Worm (Caenorhabditis elegans) whole organism, mixed stage, embryonic: ENCODE results near the gene gba-1.
A peak's percentile ranks its signal among the peaks of the same experiment; 100 is the strongest.

Experiments
- M03D4.4 ChIP-seq: sonication (generic microtip); optimal IDR thresholded peaks from 2 replicates; lab custom pipeline; 2017; ENCODE audit warnings: mild to moderate bottlenecking, missing genetic modification characterization, missing compliant biosample characterization
- bed-3 ChIP-seq: fragments of 200-800 bp; sonication (Bioruptor generic); optimal IDR thresholded peaks from 3 replicates; lab custom pipeline; 2018; ENCODE audit warnings: mild to moderate bottlenecking, missing genetic modification characterization, moderate library complexity, missing compliant biosample characterization
- blmp-1 ChIP-seq: fragments of 150-350 bp; optimal IDR thresholded peaks from 2 replicates; lab custom pipeline; 2014; ENCODE audit warnings: missing biosample characterization, missing genetic modification characterization
- ceh-43 ChIP-seq: fragments of 200-800 bp; sonication (Bioruptor generic); optimal IDR thresholded peaks from 2 replicates; lab custom pipeline; 2018; ENCODE audit warnings: mild to moderate bottlenecking, missing genetic modification characterization, moderate library complexity, missing compliant biosample characterization
- ceh-83 ChIP-seq: fragments of 200-800 bp; sonication (Bioruptor generic); optimal IDR thresholded peaks from 2 replicates; lab custom pipeline; 2018; ENCODE audit warnings: mild to moderate bottlenecking, missing genetic modification characterization, missing compliant biosample characterization
- ces-1 ChIP-seq: fragments of 150-350 bp; optimal IDR thresholded peaks from 2 replicates; lab custom pipeline; 2014; ENCODE audit warnings: missing biosample characterization, missing genetic modification reagents, missing genetic modification characterization
- cnd-1 ChIP-seq: fragments of 200-800 bp; sonication (Bioruptor generic); optimal IDR thresholded peaks from 2 replicates; lab custom pipeline; 2018; ENCODE audit warnings: mild to moderate bottlenecking, missing genetic modification characterization, missing compliant biosample characterization
- drap-1 ChIP-seq: fragments of 200-800 bp; sonication (Bioruptor generic); optimal IDR thresholded peaks from 3 replicates; lab custom pipeline; 2018; ENCODE audit warnings: mild to moderate bottlenecking, missing genetic modification characterization, missing compliant biosample characterization
- elt-1 ChIP-seq: sonication (generic microtip); optimal IDR thresholded peaks from 2 replicates; lab custom pipeline; 2017; ENCODE audit warnings: missing genetic modification characterization, mild to moderate bottlenecking, missing compliant biosample characterization, antibody characterized with exemption, moderate library complexity, borderline replicate concordance; ENCODE audit not compliant: insufficient read depth
- elt-3 ChIP-seq: fragments of 150-350 bp; optimal IDR thresholded peaks from 2 replicates; lab custom pipeline; 2014; ENCODE audit warnings: missing biosample characterization, missing genetic modification characterization
- flh-1 ChIP-seq: fragments of 200-800 bp; sonication (Bioruptor generic); optimal IDR thresholded peaks from 2 replicates; lab custom pipeline; 2018; ENCODE audit warnings: mild to moderate bottlenecking, missing genetic modification characterization, moderate library complexity, missing compliant biosample characterization
- ham-2 ChIP-seq: fragments of 200-800 bp; sonication (Bioruptor generic); optimal IDR thresholded peaks from 2 replicates; lab custom pipeline; 2018; ENCODE audit warnings: mild to moderate bottlenecking, missing genetic modification characterization, missing compliant biosample characterization
- hlh-1 ChIP-seq: fragments of 150-350 bp; optimal IDR thresholded peaks from 2 replicates; lab custom pipeline; 2014; ENCODE audit warnings: missing biosample characterization, missing genetic modification reagents, missing genetic modification characterization
- lin-13 ChIP-seq: fragments of 150-350 bp; optimal IDR thresholded peaks from 2 replicates; lab custom pipeline; 2014; ENCODE audit warnings: missing biosample characterization, missing genetic modification characterization
- lin-32 ChIP-seq: fragments of 200-800 bp; sonication (Bioruptor generic); optimal IDR thresholded peaks from 2 replicates; lab custom pipeline; 2018; ENCODE audit warnings: mild to moderate bottlenecking, missing genetic modification characterization, missing compliant biosample characterization
- lsy-2 ChIP-seq: fragments of 150-350 bp; optimal IDR thresholded peaks from 2 replicates; lab custom pipeline; 2014; ENCODE audit warnings: missing biosample characterization, missing genetic modification characterization
- mep-1 ChIP-seq: fragments of 150-350 bp; optimal IDR thresholded peaks from 2 replicates; lab custom pipeline; 2017; ENCODE audit warnings: missing biosample characterization, missing genetic modification reagents, missing genetic modification characterization, inconsistent platforms
- nhr-12 ChIP-seq: fragments of 150-350 bp; optimal IDR thresholded peaks from 2 replicates; lab custom pipeline; 2014; ENCODE audit warnings: missing biosample characterization, missing genetic modification characterization
- nhr-2 ChIP-seq: fragments of 150-350 bp; optimal IDR thresholded peaks from 2 replicates; lab custom pipeline; 2014; ENCODE audit warnings: missing biosample characterization, missing genetic modification characterization
- nhr-237 ChIP-seq: fragments of 150-350 bp; optimal IDR thresholded peaks from 2 replicates; lab custom pipeline; 2014; ENCODE audit warnings: missing biosample characterization, missing genetic modification characterization
- nhr-28 ChIP-seq: fragments of 150-350 bp; optimal IDR thresholded peaks from 2 replicates; lab custom pipeline; 2014; ENCODE audit warnings: missing biosample characterization, missing genetic modification characterization
- nhr-76 ChIP-seq: sonication (generic microtip); optimal IDR thresholded peaks from 2 replicates; lab custom pipeline; 2017; ENCODE audit warnings: missing biosample characterization, missing genetic modification characterization
- sem-2 ChIP-seq: fragments of 200-800 bp; sonication (Bioruptor generic); optimal IDR thresholded peaks from 2 replicates; lab custom pipeline; 2018; ENCODE audit warnings: mild to moderate bottlenecking, missing genetic modification characterization, missing compliant biosample characterization
- sptf-1 ChIP-seq: sonication (generic microtip); optimal IDR thresholded peaks from 2 replicates; lab custom pipeline; 2017; ENCODE audit warnings: mild to moderate bottlenecking, missing genetic modification characterization, moderate library complexity, missing compliant biosample characterization
- tbx-8 ChIP-seq: fragments of 200-800 bp; sonication (Bioruptor generic); optimal IDR thresholded peaks from 2 replicates; lab custom pipeline; 2018; ENCODE audit warnings: mild to moderate bottlenecking, missing genetic modification characterization, moderate library complexity, missing compliant biosample characterization
- unc-120 ChIP-seq: sonication (generic microtip); optimal IDR thresholded peaks from 2 replicates; lab custom pipeline; 2017; ENCODE audit warnings: missing genetic modification characterization, missing compliant biosample characterization; ENCODE audit not compliant: poor library complexity, severe bottlenecking
- unc-39 ChIP-seq: fragments of 150-350 bp; optimal IDR thresholded peaks from 2 replicates; lab custom pipeline; 2014; ENCODE audit warnings: missing biosample characterization, missing genetic modification characterization
- unc-62 ChIP-seq: fragments of 150-350 bp; optimal IDR thresholded peaks from 2 replicates; lab custom pipeline; 2014; ENCODE audit warnings: missing biosample characterization, missing genetic modification reagents, missing genetic modification characterization
- ztf-11 ChIP-seq: fragments of 150-350 bp; optimal IDR thresholded peaks from 2 replicates; lab custom pipeline; 2014; ENCODE audit warnings: missing biosample characterization, missing genetic modification characterization

The gba-1 gene

DNA sequence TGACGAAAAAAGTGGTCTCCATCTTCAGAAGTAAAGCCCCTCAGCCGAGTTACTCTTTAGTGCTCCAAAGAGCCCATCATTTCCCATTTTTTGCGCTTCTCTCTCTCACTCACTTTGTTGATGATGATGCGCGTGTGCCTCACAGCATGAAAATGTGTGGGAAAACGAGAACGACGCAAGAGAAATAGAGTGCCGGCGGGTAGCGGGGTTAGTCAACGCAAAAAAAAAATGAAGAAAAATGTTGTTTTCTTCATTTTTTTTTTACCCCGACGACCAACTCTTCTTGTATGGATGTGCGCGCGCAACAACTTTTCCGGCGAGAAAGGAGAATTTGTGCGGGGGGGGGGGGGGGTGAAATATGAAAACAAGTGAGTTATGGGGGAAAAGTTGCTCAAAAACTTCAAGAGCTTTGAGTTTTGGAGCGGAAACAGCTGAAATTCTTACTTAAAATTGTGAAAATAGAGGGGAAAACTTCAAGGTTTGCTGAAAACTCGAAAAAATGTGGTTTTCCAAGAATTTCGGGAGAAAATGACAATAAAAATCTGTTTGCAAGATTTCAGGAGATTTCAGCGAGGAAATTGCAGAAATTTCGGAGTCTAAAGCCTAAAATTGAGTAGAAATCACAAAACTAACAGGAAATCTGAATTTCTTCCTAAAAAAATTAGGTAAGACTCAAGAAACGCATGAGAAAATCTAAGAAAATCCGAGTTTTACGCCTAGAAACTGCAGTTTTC is 21.2 kb downstream of the gba-1 start, which contains the start of gene C33C12.1:
Gene C33C12.1, plus strand, starts transcription at position 684 of the 734 bp plus-strand sequence.
- TF ChIP-seq M03D4.4 (tag; lab: Kevin White, UChicago), result no peak
- TF ChIP-seq ces-1 (GFP tag; lab: Kevin White, UChicago), result peak; percentile 38
- TF ChIP-seq, all 35 proteins: peak for 1

DNA sequence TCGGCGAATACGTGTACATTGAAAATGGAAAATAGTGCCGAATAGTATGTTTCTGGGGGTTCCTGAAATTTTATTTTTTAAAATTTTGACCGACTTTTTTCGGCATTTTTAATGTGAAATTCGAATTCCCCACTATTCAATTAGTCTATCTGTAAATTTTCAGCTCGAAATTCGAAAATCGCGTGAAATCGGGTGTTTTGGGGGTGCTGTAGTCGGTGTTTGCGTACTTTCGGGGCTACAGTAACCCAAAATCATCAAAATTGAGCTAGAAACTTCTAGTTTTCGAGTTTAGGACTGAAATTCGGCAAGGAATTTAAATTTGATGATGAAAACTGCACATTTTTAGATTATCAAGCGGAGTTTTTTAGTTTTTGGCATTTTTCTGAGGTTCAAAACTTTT is 25.6 kb downstream of the gba-1 start:
- TF ChIP-seq sptf-1 (no peak), lsy-2 (peak; percentile 1), ceh-83 (GFP tag; lab: Kevin White, UChicago) (no peak), nhr-28 (tag; lab: Kevin White, UChicago) (no peak), elt-3 (tag; lab: Kevin White, UChicago) (no peak)
- TF ChIP-seq, all 35 proteins: peak for 1

DNA sequence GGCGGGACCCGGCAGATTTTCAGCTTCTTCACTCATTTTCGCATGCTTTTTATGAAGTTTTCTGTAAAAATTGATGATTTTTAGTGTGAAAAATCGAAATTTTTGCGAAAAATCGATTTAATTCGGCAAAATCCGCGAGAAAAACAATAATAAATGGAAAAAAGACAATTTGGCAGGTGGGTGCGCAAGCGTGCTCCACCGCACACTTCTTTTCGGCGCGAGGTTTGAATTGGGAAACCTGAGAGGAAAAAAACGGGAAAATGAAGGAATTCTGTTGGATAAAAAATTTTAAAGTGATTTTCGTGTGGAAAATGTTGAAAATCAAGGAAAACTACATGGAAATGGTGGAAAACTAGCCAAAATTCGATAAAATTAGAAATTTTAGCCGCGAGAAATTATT is 27.5 kb downstream of the gba-1 start, which contains the start of gene Y59C2A.2:
Gene Y59C2A.2, minus strand, starts transcription at position 61 of the 400 bp plus-strand sequence.
- TF ChIP-seq mep-1 (tag; lab: Kevin White, UChicago) (peak; percentile 85), nhr-237 (peak; percentile 34), lin-13 (peak; percentile 34), elt-1 (tag; lab: Kevin White, UChicago) (no peak), sem-2 (GFP tag; lab: Kevin White, UChicago) (no peak), ceh-83 (GFP tag; lab: Kevin White, UChicago) (peak; percentile 14), hlh-1 (tag; lab: Kevin White, UChicago) (peak; percentile 17), lsy-2 (peak; percentile 34)

DNA sequence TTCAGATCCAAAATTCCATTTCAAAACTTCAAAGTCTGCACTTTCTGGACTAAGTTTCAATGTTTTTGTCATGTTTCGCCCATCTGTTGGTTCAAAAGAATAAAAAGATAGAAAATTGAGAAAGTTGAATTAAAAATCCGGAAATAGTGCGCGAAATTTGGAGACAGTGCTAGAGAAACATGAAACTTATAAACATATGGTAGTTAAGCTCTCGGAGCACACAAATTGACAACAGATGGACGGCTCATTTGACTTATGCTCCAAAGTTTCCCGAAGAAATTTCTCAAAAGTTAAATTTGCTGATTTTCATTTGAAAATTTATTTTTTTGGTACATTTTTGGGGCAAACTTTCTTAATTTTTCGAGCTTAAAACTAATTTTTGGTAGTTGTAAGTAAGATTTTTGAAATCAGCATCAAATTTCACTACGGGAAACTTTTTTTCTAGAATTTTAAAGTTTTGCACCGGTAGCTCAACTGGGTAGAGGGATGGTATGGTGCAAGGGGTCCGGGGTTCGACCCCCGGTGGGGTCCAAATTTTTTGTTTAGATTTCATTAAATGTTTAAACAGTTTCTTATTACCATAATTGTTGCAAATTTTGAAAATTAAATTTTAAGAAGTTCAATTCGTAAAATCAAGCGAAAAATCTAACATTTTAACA is 29.7 kb downstream of the gba-1 start:
- TF ChIP-seq tbx-8 (GFP tag; lab: Kevin White, UChicago), result no peak
- no peak for TF ChIP-seq flh-1 (GFP tag; lab: Kevin White, UChicago)
- TF ChIP-seq ztf-11, result no peak
- TF ChIP-seq blmp-1 (tag; lab: Kevin White, UChicago), result no peak
- TF ChIP-seq drap-1 (GFP tag; lab: Kevin White, UChicago), result no peak
- no peak for TF ChIP-seq unc-120 (tag; lab: Kevin White, UChicago)
- TF ChIP-seq mep-1 (tag; lab: Kevin White, UChicago), result no peak
- TF ChIP-seq unc-62 (GFP tag; lab: Kevin White, UChicago), result no peak
- no peak for TF ChIP-seq elt-3 (tag; lab: Kevin White, UChicago)
- no peak for TF ChIP-seq elt-1 (tag; lab: Kevin White, UChicago)
- no peak for TF ChIP-seq M03D4.4 (tag; lab: Kevin White, UChicago)
- TF ChIP-seq nhr-12 (tag; lab: Kevin White, UChicago), result no peak
- no peak for TF ChIP-seq ham-2 (GFP tag; lab: Kevin White, UChicago)
- TF ChIP-seq sem-2 (GFP tag; lab: Kevin White, UChicago), result no peak
- no peak for TF ChIP-seq bed-3
- TF ChIP-seq nhr-2 (tag; lab: Kevin White, UChicago), result no peak
- TF ChIP-seq ceh-43, result no peak
- no peak for TF ChIP-seq sptf-1

DNA sequence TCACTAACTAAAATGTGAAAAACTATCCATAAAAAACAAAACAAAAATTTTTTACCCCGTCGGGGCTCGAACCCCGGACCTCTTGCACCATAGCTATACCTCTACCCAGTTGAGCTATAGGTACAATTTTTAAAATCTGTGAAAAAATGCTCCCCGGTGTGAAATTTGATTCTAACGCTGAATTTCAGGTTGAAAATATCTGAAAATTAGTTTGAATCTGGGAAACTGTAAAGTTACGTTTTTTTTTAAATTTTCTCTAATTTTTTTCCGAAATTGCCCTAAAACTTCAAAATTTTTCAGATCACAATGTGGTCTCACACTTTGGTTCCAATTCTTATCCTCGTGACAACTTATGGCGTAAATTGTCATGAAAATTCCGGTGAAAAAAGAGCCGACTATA is 31.3 kb downstream of the gba-1 start, which contains the start of gene Y59C2A.1:
Gene Y59C2A.1, plus strand, starts transcription at position 301 of the 400 bp plus-strand sequence.
- TF ChIP-seq nhr-12 (tag; lab: Kevin White, UChicago) (no peak), ztf-11 (no peak), unc-39 (tag; lab: Kevin White, UChicago) (no peak), cnd-1 (tag; lab: Kevin White, UChicago) (no peak), sem-2 (GFP tag; lab: Kevin White, UChicago) (no peak), lin-32 (GFP tag; lab: Kevin White, UChicago) (no peak), ham-2 (GFP tag; lab: Kevin White, UChicago) (no peak), nhr-76 (tag; lab: Kevin White, UChicago) (no peak)
